Worm (Caenorhabditis elegans) whole organism, L1 larva: ENCODE results near the gene F45D3.4.

ENCODE experiments used
- ceh-63 ChIP-seq: fragments of 200-800 bp; sonication (Bioruptor generic); optimal IDR thresholded peaks from 2 replicates; lab custom pipeline; 2018; ENCODE audit warnings: mild to moderate bottlenecking, missing genetic modification characterization, missing compliant biosample characterization
- mep-1 ChIP-seq: fragments of 150-350 bp; optimal IDR thresholded peaks from 2 replicates; lab custom pipeline; 2014; ENCODE audit warnings: missing biosample characterization, missing genetic modification characterization
- nhr-28 ChIP-seq: fragments of 150-350 bp; optimal IDR thresholded peaks from 2 replicates; lab custom pipeline; 2014; ENCODE audit warnings: missing biosample characterization, missing genetic modification characterization
- rnt-1 ChIP-seq: sonication (generic microtip); optimal IDR thresholded peaks from 2 replicates; lab custom pipeline; 2016; ENCODE audit warnings: mild to moderate bottlenecking, missing genetic modification characterization, moderate library complexity, missing compliant biosample characterization
- snpc-4 ChIP-seq: fragments of 150-350 bp; optimal IDR thresholded peaks from 2 replicates; lab custom pipeline; 2014; ENCODE audit warnings: missing biosample characterization, missing genetic modification characterization

ce11 chrV:12553286-12553725, 315 bp upstream of the F45D3.4 start:
- TF ChIP-seq nhr-28 (tag; lab: Kevin White, UChicago) (no peak), mep-1 (no peak), ceh-63 (GFP tag; lab: Kevin White, UChicago) (no peak), rnt-1 (tag; lab: Kevin White, UChicago) (no peak), snpc-4 (tag; lab: Kevin White, UChicago) (no peak)
